Fruit fly (Drosophila melanogaster) whole organism, embryonic: ENCODE measurements around the gene Fam92.

Experiments
- C15 ChIP-seq: fragments of 200-800 bp; sonication (Bioruptor generic); IDR thresholded peaks from 3 replicates; pipeline ENCODE4 v1.3.6; 2022; ENCODE audit warnings: missing biosample characterization, missing genetic modification characterization
- CG10959 ChIP-seq: fragments of 200-800 bp; sonication (Bioruptor generic); IDR thresholded peaks from 2 replicates; pipeline ENCODE4 v1.3.6; 2022; ENCODE audit warnings: missing biosample characterization, missing genetic modification characterization
- CG11085 ChIP-seq: fragments of 200-800 bp; sonication (Bioruptor generic); IDR thresholded peaks from 2 replicates; pipeline ENCODE4 v1.3.6; 2022; ENCODE audit warnings: missing biosample characterization, missing genetic modification characterization
- CG11504 ChIP-seq: fragments of 200-800 bp; sonication (Bioruptor generic); optimal IDR thresholded peaks from 3 replicates; lab custom pipeline; 2019; ENCODE audit warnings: missing biosample characterization, mild to moderate bottlenecking, missing genetic modification characterization, moderate library complexity
- CG11695 ChIP-seq: fragments of 200-800 bp; sonication (Bioruptor generic); IDR thresholded peaks from 3 replicates; pipeline ENCODE4 v1.3.6; 2022; ENCODE audit warnings: missing biosample characterization, missing genetic modification characterization
- CG14050 ChIP-seq: fragments of 200-800 bp; sonication (Bioruptor generic); IDR thresholded peaks from 3 replicates; pipeline ENCODE4 v1.3.6; 2022; ENCODE audit warnings: missing biosample characterization, missing genetic modification characterization
- CG14667 ChIP-seq: fragments of 200-800 bp; sonication (Bioruptor generic); IDR thresholded peaks from 2 replicates; pipeline ENCODE4 v1.3.6; 2022; ENCODE audit warnings: missing biosample characterization, missing genetic modification characterization
- CG15269 ChIP-seq: fragments of 200-800 bp; sonication (Bioruptor generic); optimal IDR thresholded peaks from 2 replicates; lab custom pipeline; 2018; ENCODE audit warnings: missing biosample characterization, mild to moderate bottlenecking, missing genetic modification characterization, moderate library complexity
- CG16863 ChIP-seq: fragments of 200-800 bp; sonication (Bioruptor generic); optimal IDR thresholded peaks from 3 replicates; lab custom pipeline; 2016; ENCODE audit warnings: missing biosample characterization, missing genetic modification characterization
- CG4424 ChIP-seq: fragments of 200-800 bp; sonication (Bioruptor generic); optimal IDR thresholded peaks from 3 replicates; lab custom pipeline; 2016; ENCODE audit warnings: missing biosample characterization, missing genetic modification characterization
- CG4707 ChIP-seq: fragments of 200-800 bp; sonication (Bioruptor generic); optimal IDR thresholded peaks from 2 replicates; lab custom pipeline; 2018; ENCODE audit warnings: missing biosample characterization, mild to moderate bottlenecking, missing genetic modification characterization, moderate library complexity
- CG7271 ChIP-seq: fragments of 200-800 bp; sonication (Bioruptor generic); optimal IDR thresholded peaks from 2 replicates; lab custom pipeline; 2018; ENCODE audit warnings: missing biosample characterization, mild to moderate bottlenecking, missing genetic modification characterization, moderate library complexity
- CG7786 ChIP-seq: fragments of 200-800 bp; sonication (Bioruptor generic); optimal IDR thresholded peaks from 2 replicates; lab custom pipeline; 2016; ENCODE audit warnings: missing biosample characterization, missing genetic modification characterization
- CG7839 ChIP-seq: fragments of 200-800 bp; sonication (Bioruptor generic); optimal IDR thresholded peaks from 3 replicates; lab custom pipeline; 2018; ENCODE audit warnings: missing biosample characterization, mild to moderate bottlenecking, missing genetic modification characterization, moderate library complexity
- CG8478 ChIP-seq: fragments of >200 bp; optimal IDR thresholded peaks from 2 replicates; lab custom pipeline; 2018
- Deaf1 ChIP-seq: fragments of 200-800 bp; optimal IDR thresholded peaks from 3 replicates; lab custom pipeline; 2019; ENCODE audit warnings: missing biosample characterization, mild to moderate bottlenecking, missing genetic modification characterization, moderate library complexity
- Ets65A ChIP-seq: fragments of 200-800 bp; sonication (Bioruptor generic); peaks from one replicate; lab custom pipeline; 2016; ENCODE audit warnings: missing biosample characterization, missing genetic modification characterization
- Ets97D ChIP-seq: fragments of 200-800 bp; sonication (Bioruptor generic); optimal IDR thresholded peaks from 3 replicates; lab custom pipeline; 2016; ENCODE audit warnings: missing biosample characterization, missing genetic modification characterization
- Fer1 ChIP-seq: fragments of 200-800 bp; sonication (Bioruptor generic); optimal IDR thresholded peaks from 2 replicates; lab custom pipeline; 2017; ENCODE audit warnings: missing biosample characterization, mild to moderate bottlenecking, missing genetic modification characterization
- Hmr ChIP-seq: fragments of 200-800 bp; sonication (Bioruptor generic); optimal IDR thresholded peaks from 3 replicates; lab custom pipeline; 2017; ENCODE audit warnings: mild to moderate bottlenecking, missing biosample characterization, missing genetic modification reagents, missing genetic modification characterization
- Hr51 ChIP-seq, 2 experiments: fragments of 200-800 bp; sonication (Bioruptor generic); optimal IDR thresholded peaks; 2 replicates in 1 of 2; 3 replicates in 1 of 2; lab custom pipeline; 2016 to 2018; ENCODE audit warnings: missing biosample characterization in 2 of 2, missing genetic modification characterization in 2 of 2, mild to moderate bottlenecking in 1 of 2, moderate library complexity in 1 of 2
- Ptx1 ChIP-seq: fragments of 200-800 bp; sonication (Bioruptor generic); IDR thresholded peaks from 2 replicates; pipeline ENCODE4 v1.3.6; 2022; ENCODE audit warnings: missing biosample characterization, missing genetic modification characterization
- Sox100B ChIP-seq: fragments of 200-800 bp; sonication (Bioruptor generic); optimal IDR thresholded peaks from 3 replicates; lab custom pipeline; 2018; ENCODE audit warnings: missing biosample characterization, mild to moderate bottlenecking, missing genetic modification characterization
- Ssrp ChIP-seq: fragments of 200-800 bp; sonication (Bioruptor generic); optimal IDR thresholded peaks from 2 replicates; lab custom pipeline; 2018; ENCODE audit warnings: missing biosample characterization, mild to moderate bottlenecking, missing genetic modification characterization, moderate library complexity
- Tbp ChIP-seq: fragments of >200 bp; optimal IDR thresholded peaks from 2 replicates; lab custom pipeline; 2018; ENCODE audit warnings: missing biosample characterization, missing genetic modification characterization
- Trl ChIP-seq, 3 experiments: fragments of >200 bp in 2 of 3; fragments of 200-800 bp in 1 of 3; sonication (Bioruptor generic) in 1 of 3; optimal IDR thresholded peaks; 2 replicates in 1 of 3; 3 replicates in 2 of 3; lab custom pipeline; 2016 to 2017; ENCODE audit warnings: missing biosample characterization in 1 of 3, missing genetic modification characterization in 1 of 3
- ab ChIP-seq: fragments of 200-800 bp; sonication (Bioruptor generic); optimal IDR thresholded peaks from 2 replicates; lab custom pipeline; 2016; ENCODE audit warnings: missing biosample characterization, missing genetic modification characterization
- caup ChIP-seq: fragments of 200-800 bp; sonication (Bioruptor generic); optimal IDR thresholded peaks from 3 replicates; lab custom pipeline; 2017; ENCODE audit warnings: missing biosample characterization, mild to moderate bottlenecking, missing genetic modification characterization, moderate library complexity; ENCODE audit not compliant: severe bottlenecking
- chinmo ChIP-seq: fragments of 200-800 bp; sonication (Bioruptor generic); IDR thresholded peaks from 4 replicates; pipeline ENCODE4 v1.3.6; 2022; ENCODE audit warnings: missing biosample characterization, missing genetic modification characterization; ENCODE audit not compliant: partially characterized antibody
- fd102C ChIP-seq: fragments of 200-800 bp; sonication (Bioruptor generic); optimal IDR thresholded peaks from 2 replicates; lab custom pipeline; 2018; ENCODE audit warnings: missing biosample characterization, mild to moderate bottlenecking, missing genetic modification characterization, moderate library complexity
- fu2 ChIP-seq: fragments of 200-800 bp; sonication (Bioruptor generic); optimal IDR thresholded peaks from 2 replicates; lab custom pipeline; 2016; ENCODE audit warnings: missing biosample characterization, missing genetic modification characterization
- lola ChIP-seq, 3 experiments: fragments of >200 bp in 2 of 3; fragments of 200-800 bp in 1 of 3; sonication (Bioruptor generic) in 1 of 3; optimal IDR thresholded peaks; 2 replicates each; lab custom pipeline; 2017 to 2019; ENCODE audit warnings: missing biosample characterization in 3 of 3, missing genetic modification characterization in 3 of 3, mild to moderate bottlenecking in 1 of 3, moderate library complexity in 1 of 3
- pan ChIP-seq, 4 experiments: fragments of >200 bp in 3 of 4; fragments of 200-800 bp in 1 of 4; sonication (Bioruptor generic) in 1 of 4; optimal IDR thresholded peaks in 3 of 4; IDR thresholded peaks in 1 of 4; 2 replicates each; pipeline versions ENCODE4 v1.3.6 to Lab custom; 2017 to 2022; ENCODE audit warnings: missing biosample characterization in 2 of 4, missing genetic modification characterization in 2 of 4, mixed read lengths in 1 of 4
- prd ChIP-seq, 3 experiments: fragments of >200 bp in 2 of 3; fragments of 200-800 bp in 1 of 3; sonication (Bioruptor generic) in 1 of 3; optimal IDR thresholded peaks in 2 of 3; IDR thresholded peaks in 1 of 3; 2 replicates in 2 of 3; 3 replicates in 1 of 3; pipeline versions ENCODE4 v1.3.6 to Lab custom; 2017 to 2022; ENCODE audit warnings: missing biosample characterization in 1 of 3, missing genetic modification characterization in 1 of 3
- sens ChIP-seq: fragments of 200-800 bp; sonication (Bioruptor generic); peaks from one replicate; lab custom pipeline; 2016; ENCODE audit warnings: missing biosample characterization, missing genetic modification characterization
- shn ChIP-seq: fragments of 200-800 bp; sonication (Bioruptor generic); optimal IDR thresholded peaks from 3 replicates; lab custom pipeline; 2016; ENCODE audit warnings: missing biosample characterization, missing genetic modification characterization
- slou ChIP-seq: fragments of 200-800 bp; sonication (Bioruptor generic); optimal IDR thresholded peaks from 3 replicates; lab custom pipeline; 2016; ENCODE audit warnings: missing biosample characterization, missing genetic modification characterization
- ssp ChIP-seq: fragments of 200-800 bp; sonication (Bioruptor generic); IDR thresholded peaks from 2 replicates; pipeline ENCODE4 v1.3.6; 2022; ENCODE audit warnings: missing biosample characterization, missing genetic modification characterization
- ttk ChIP-seq: fragments of 200-800 bp; sonication (Bioruptor generic); IDR thresholded peaks from 2 replicates; pipeline ENCODE4 v2.1.2; 2022; ENCODE audit warnings: missing biosample characterization, missing genetic modification characterization
- vnd ChIP-seq: fragments of 200-800 bp; sonication (Bioruptor generic); IDR thresholded peaks from 3 replicates; pipeline ENCODE4 v1.3.6; 2022; ENCODE audit warnings: missing biosample characterization, missing genetic modification characterization; ENCODE audit not compliant: partially characterized antibody
- zen2 ChIP-seq: fragments of 200-800 bp; sonication (Bioruptor generic); IDR thresholded peaks from 3 replicates; pipeline ENCODE4 v1.3.6; 2022; ENCODE audit warnings: missing biosample characterization, missing genetic modification characterization; ENCODE audit not compliant: partially characterized antibody

The Fam92 gene

dm6 chr2L:12392406-12392805, 32.3 kb upstream of the Fam92 start:
- peak; percentile 59 for TF ChIP-seq CG7271 (tag; lab: Kevin White, UChicago)
- TF ChIP-seq Ets97D (GFP tag; lab: Kevin White, UChicago), result peak; percentile 31
- no peak for TF ChIP-seq CG11085
- peak; percentile 3 for TF ChIP-seq fd102C (GFP tag; lab: Kevin White, UChicago)
- TF ChIP-seq sens (GFP tag; lab: Kevin White, UChicago), result peak; percentile 24
- TF ChIP-seq prd (optimal IDR thresholded peaks at IDR 0.05; lab: Kevin White, UChicago), result no peak
- no peak for TF ChIP-seq prd (GFP tag; IDR thresholded peaks at IDR 0.05; lab: Robert Waterston, UW)
- no peak for TF ChIP-seq Ssrp

dm6 chr2L:12397974-12398373, 26.7 kb upstream of the Fam92 start, which contains the start of gene Pkd2:
Pkd2 (plus strand) TSS chr2L:12398274.
- no peak for TF ChIP-seq ssp (GFP tag; lab: Robert Waterston, UW)

- peak in 1 of 2 experiments; percentile 38 for TF ChIP-seq Trl (optimal IDR thresholded peaks at IDR 0.05; lab: Kevin White, UChicago)
- no peak for TF ChIP-seq Trl (GFP tag; optimal IDR thresholded peaks at IDR 0.05; lab: Kevin White, UChicago)
- 0 out of 4 replicates have a peak, but pooled peaks have one; percentile 57 for TF ChIP-seq chinmo (GFP tag; lab: Robert Waterston, UW)
- TF ChIP-seq shn (GFP tag; lab: Kevin White, UChicago), result no peak
- TF ChIP-seq, all 482 proteins: peak for 2
Observed at dm6 chr2L:12404555-12405077, 20.1 kb upstream of the Fam92 start.

dm6 chr2L:12410679-12411078, 14.0 kb upstream of the Fam92 start:
- TF ChIP-seq CG4707 (GFP tag; lab: Kevin White, UChicago) (no peak), slou (GFP tag; lab: Kevin White, UChicago) (no peak), ab (GFP tag; lab: Kevin White, UChicago) (no peak), Ets65A (peak; percentile 77), lola (GFP tag; optimal IDR thresholded peaks at IDR 0.05; lab: Kevin White, UChicago) (no peak)

DNA sequence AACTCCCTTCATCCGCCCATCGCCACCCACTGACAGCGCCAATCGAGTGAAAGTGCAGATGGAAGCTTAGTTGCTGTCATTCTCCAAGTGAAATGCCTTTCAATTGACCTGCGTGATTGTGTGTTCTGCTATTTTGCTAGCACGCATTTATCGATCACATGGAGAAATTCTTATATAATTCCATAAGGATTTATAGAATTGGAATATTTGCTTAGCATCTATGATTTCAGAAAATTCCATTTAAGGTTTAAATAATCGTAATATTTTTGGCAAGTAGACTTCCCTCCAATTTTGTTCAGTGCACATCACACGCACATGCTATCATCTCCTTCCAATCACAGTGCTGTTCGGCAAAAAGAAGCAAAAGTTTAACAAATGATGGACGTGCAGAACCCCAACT, 10.8 kb upstream of the Fam92 start:
- TF ChIP-seq CG7839 (tag; lab: Kevin White, UChicago), result peak; percentile 31
- TF ChIP-seq Tbp (GFP tag; lab: Kevin White, UChicago), result no peak
- no peak for TF ChIP-seq CG4424 (GFP tag; lab: Kevin White, UChicago)
- no peak for TF ChIP-seq pan (optimal IDR thresholded peaks at IDR 0.05; lab: Kevin White, UChicago)
- peak in 1 of 2 experiments; percentile 35 for TF ChIP-seq pan (GFP tag; optimal IDR thresholded peaks at IDR 0.05 in 1 of 2, IDR thresholded peaks at IDR 0.05 in 1 of 2)
- TF ChIP-seq CG14667 (GFP tag; lab: Robert Waterston, UW), result no peak
- TF ChIP-seq fu2 (GFP tag; lab: Kevin White, UChicago), result no peak
- 0 out of 3 replicates have a peak, but pooled peaks have one; percentile 16 for TF ChIP-seq CG14050 (GFP tag; lab: Robert Waterston, UW)
- TF ChIP-seq CG8478 (lab: Kevin White, UChicago), result no peak
- peak; percentile 6 for TF ChIP-seq Fer1 (GFP tag; lab: Kevin White, UChicago)
- no peak for TF ChIP-seq Deaf1 (tag; lab: Kevin White, UChicago)
- peak; percentile 17; the same call in 1 of the 2 replicates for TF ChIP-seq Ptx1
- TF ChIP-seq zen2, result no peak
- TF ChIP-seq Hmr, result peak; percentile 9
- 0 out of 3 replicates have a peak, but pooled peaks have one; percentile 42 for TF ChIP-seq CG11695 (GFP tag; lab: Robert Waterston, UW)
- TF ChIP-seq vnd (GFP tag; lab: Robert Waterston, UW), result no peak
- TF ChIP-seq ttk (GFP tag; lab: Robert Waterston, UW), result no peak
- TF ChIP-seq CG15269 (tag; lab: Kevin White, UChicago), result peak; percentile 5
- no peak for TF ChIP-seq Sox100B
- TF ChIP-seq caup (GFP tag; lab: Kevin White, UChicago), result no peak
- TF ChIP-seq CG7786 (GFP tag; lab: Kevin White, UChicago), result no peak
- no peak for TF ChIP-seq CG10959 (GFP tag; lab: Robert Waterston, UW)
- TF ChIP-seq sens (GFP tag; lab: Kevin White, UChicago), result peak; percentile 62
- peak in 1 of 2 experiments; percentile 10 for TF ChIP-seq Hr51 (GFP tag; optimal IDR thresholded peaks at IDR 0.05; lab: Kevin White, UChicago)
- TF ChIP-seq CG16863 (GFP tag; lab: Kevin White, UChicago), result no peak
- TF ChIP-seq C15, result no peak
- peak; percentile 43 for TF ChIP-seq CG11504 (tag; lab: Kevin White, UChicago)
